Fruit fly (Drosophila melanogaster) whole organism, prepupa: ENCODE data around the gene CG7126.

Experiments
- Blimp-1 ChIP-seq: fragments of 200-800 bp; sonication (Bioruptor generic); optimal IDR thresholded peaks from 3 replicates; lab custom pipeline; 2017; ENCODE audit warnings: missing biosample characterization, missing genetic modification characterization, mild to moderate bottlenecking, moderate library complexity, missing genetic modification reagents
- CG10631 ChIP-seq: fragments of 200-800 bp; sonication (Bioruptor generic); optimal IDR thresholded peaks from 2 replicates; lab custom pipeline; 2016; ENCODE audit warnings: missing biosample characterization, missing genetic modification characterization
- CG10669 ChIP-seq: fragments of 200-800 bp; sonication (Bioruptor generic); optimal IDR thresholded peaks from 3 replicates; lab custom pipeline; 2018; ENCODE audit warnings: missing biosample characterization, mild to moderate bottlenecking, missing genetic modification characterization, moderate library complexity
- CG11294 ChIP-seq: fragments of 200-800 bp; sonication (Bioruptor generic); IDR thresholded peaks from 2 replicates; pipeline ENCODE4 v1.3.6; 2022; ENCODE audit warnings: missing biosample characterization, missing genetic modification characterization
- CG11762 ChIP-seq: fragments of 200-800 bp; sonication (Bioruptor generic); optimal IDR thresholded peaks from 3 replicates; lab custom pipeline; 2016; ENCODE audit warnings: missing biosample characterization, missing genetic modification characterization; ENCODE audit not compliant: insufficient read depth
- CG11902 ChIP-seq: fragments of 200-800 bp; sonication (Bioruptor generic); optimal IDR thresholded peaks from 3 replicates; lab custom pipeline; 2016; ENCODE audit warnings: missing biosample characterization, missing genetic modification characterization
- CG16779 ChIP-seq: fragments of 200-800 bp; sonication (Bioruptor generic); optimal IDR thresholded peaks from 3 replicates; lab custom pipeline; 2017; ENCODE audit warnings: missing biosample characterization, mild to moderate bottlenecking, missing genetic modification characterization
- CG3032 ChIP-seq: fragments of 200-800 bp; optimal IDR thresholded peaks from 2 replicates; lab custom pipeline; 2019; ENCODE audit warnings: missing biosample characterization, mild to moderate bottlenecking, missing genetic modification characterization, moderate library complexity
- CG31627 ChIP-seq: fragments of 200-800 bp; sonication (Bioruptor generic); optimal IDR thresholded peaks from 3 replicates; lab custom pipeline; 2016; ENCODE audit warnings: missing biosample characterization, missing genetic modification characterization
- CG32006 ChIP-seq: fragments of 200-800 bp; sonication (Bioruptor generic); optimal IDR thresholded peaks from 3 replicates; lab custom pipeline; 2017; ENCODE audit warnings: missing biosample characterization, mild to moderate bottlenecking, missing genetic modification characterization
- CG34406 ChIP-seq: fragments of 200-800 bp; sonication (Bioruptor generic); optimal IDR thresholded peaks from 3 replicates; lab custom pipeline; 2016; ENCODE audit warnings: missing biosample characterization, missing genetic modification characterization
- CG4318 ChIP-seq: fragments of 200-800 bp; sonication (Bioruptor generic); optimal IDR thresholded peaks from 3 replicates; lab custom pipeline; 2017; ENCODE audit warnings: missing biosample characterization, mild to moderate bottlenecking, missing genetic modification characterization
- CG6163 ChIP-seq: fragments of 200-800 bp; sonication (Bioruptor generic); IDR thresholded peaks from 3 replicates; pipeline ENCODE4 v1.3.6; 2022; ENCODE audit warnings: missing biosample characterization, missing genetic modification characterization
- CG6276 ChIP-seq: fragments of 200-800 bp; sonication (Bioruptor generic); optimal IDR thresholded peaks from 2 replicates; lab custom pipeline; 2017; ENCODE audit warnings: missing biosample characterization, mild to moderate bottlenecking, missing genetic modification characterization
- CG6792 ChIP-seq: fragments of 200-800 bp; sonication (Bioruptor generic); optimal IDR thresholded peaks from 3 replicates; lab custom pipeline; 2016; ENCODE audit warnings: missing biosample characterization, missing genetic modification characterization
- CG6854 ChIP-seq: fragments of 200-800 bp; sonication (Bioruptor generic); optimal IDR thresholded peaks from 2 replicates; lab custom pipeline; 2017; ENCODE audit warnings: missing biosample characterization, mild to moderate bottlenecking, missing genetic modification characterization
- CG8119 ChIP-seq: fragments of 200-800 bp; sonication (Bioruptor generic); IDR thresholded peaks from 3 replicates; pipeline ENCODE4 v1.3.6; 2022; ENCODE audit warnings: missing biosample characterization, missing genetic modification characterization
- CG8319 ChIP-seq: fragments of 200-800 bp; sonication (Bioruptor generic); optimal IDR thresholded peaks from 3 replicates; lab custom pipeline; 2016; ENCODE audit warnings: missing biosample characterization, missing genetic modification characterization
- CG8632 ChIP-seq: fragments of 200-800 bp; sonication (Bioruptor generic); optimal IDR thresholded peaks from 3 replicates; lab custom pipeline; 2016; ENCODE audit warnings: missing biosample characterization, missing genetic modification characterization
- CG9139 ChIP-seq: fragments of 200-800 bp; sonication (Bioruptor generic); optimal IDR thresholded peaks from 3 replicates; lab custom pipeline; 2017; ENCODE audit warnings: missing biosample characterization, mild to moderate bottlenecking, missing genetic modification characterization
- Eip75B ChIP-seq: fragments of 200-800 bp; sonication (Bioruptor generic); optimal IDR thresholded peaks from 3 replicates; lab custom pipeline; 2016; ENCODE audit warnings: missing biosample characterization, missing genetic modification characterization
- Eip93F ChIP-seq: fragments of 200-800 bp; sonication (Bioruptor generic); optimal IDR thresholded peaks from 2 replicates; lab custom pipeline; 2016; ENCODE audit warnings: missing biosample characterization, mild to moderate bottlenecking, missing genetic modification characterization
- Ets21C ChIP-seq: fragments of 200-800 bp; sonication (Bioruptor generic); optimal IDR thresholded peaks from 3 replicates; lab custom pipeline; 2016; ENCODE audit warnings: missing biosample characterization, missing genetic modification characterization
- Ets96B ChIP-seq: fragments of 200-800 bp; optimal IDR thresholded peaks from 2 replicates; lab custom pipeline; 2019; ENCODE audit warnings: missing biosample characterization, mild to moderate bottlenecking, missing genetic modification characterization, moderate library complexity
- Gug ChIP-seq: fragments of 200-800 bp; sonication (Bioruptor generic); IDR thresholded peaks from 2 replicates; pipeline ENCODE4 v1.3.6; 2022; ENCODE audit warnings: missing biosample characterization, missing genetic modification characterization
- Hr4 ChIP-seq: fragments of 200-800 bp; sonication (Bioruptor generic); optimal IDR thresholded peaks from 3 replicates; lab custom pipeline; 2016; ENCODE audit warnings: missing biosample characterization, missing genetic modification characterization
- Lpt ChIP-seq: fragments of 200-800 bp; sonication (Bioruptor generic); optimal IDR thresholded peaks from 3 replicates; lab custom pipeline; 2016; ENCODE audit warnings: missing biosample characterization, missing genetic modification characterization
- Met ChIP-seq: fragments of 200-800 bp; sonication (Bioruptor generic); optimal IDR thresholded peaks from 3 replicates; lab custom pipeline; 2016; ENCODE audit warnings: missing biosample characterization, missing genetic modification characterization
- OdsH ChIP-seq: fragments of 200-800 bp; sonication (Bioruptor generic); optimal IDR thresholded peaks from 3 replicates; lab custom pipeline; 2016; ENCODE audit warnings: missing biosample characterization, missing genetic modification characterization
- Smox ChIP-seq: fragments of 200-800 bp; sonication (Bioruptor generic); optimal IDR thresholded peaks from 3 replicates; lab custom pipeline; 2016; ENCODE audit warnings: missing biosample characterization, missing genetic modification characterization
- Sox102F ChIP-seq: fragments of 200-800 bp; sonication (Bioruptor generic); optimal IDR thresholded peaks from 2 replicates; lab custom pipeline; 2016; ENCODE audit warnings: missing biosample characterization, mild to moderate bottlenecking, missing genetic modification characterization
- Sox14 ChIP-seq: fragments of 200-800 bp; sonication (Bioruptor generic); optimal IDR thresholded peaks from 3 replicates; lab custom pipeline; 2016; ENCODE audit warnings: missing biosample characterization, missing genetic modification characterization
- Sox15 ChIP-seq: fragments of 200-800 bp; sonication (Bioruptor generic); optimal IDR thresholded peaks from 3 replicates; lab custom pipeline; 2016; ENCODE audit warnings: missing biosample characterization, missing genetic modification characterization
- acj6 ChIP-seq: fragments of 200-800 bp; sonication (Bioruptor generic); optimal IDR thresholded peaks from 3 replicates; lab custom pipeline; 2016; ENCODE audit warnings: missing biosample characterization, missing genetic modification characterization
- cyc ChIP-seq: fragments of 200-800 bp; sonication (Bioruptor generic); optimal IDR thresholded peaks from 3 replicates; lab custom pipeline; 2016; ENCODE audit warnings: missing biosample characterization, missing genetic modification characterization
- dac ChIP-seq: fragments of 200-800 bp; sonication (Bioruptor generic); optimal IDR thresholded peaks from 2 replicates; lab custom pipeline; 2017; ENCODE audit warnings: missing biosample characterization, mild to moderate bottlenecking, missing genetic modification characterization
- dsx ChIP-seq: fragments of 200-800 bp; optimal IDR thresholded peaks from 3 replicates; lab custom pipeline; 2019; ENCODE audit warnings: missing biosample characterization, mild to moderate bottlenecking, missing genetic modification characterization, moderate library complexity; ENCODE audit not compliant: poor library complexity, severe bottlenecking
- esn ChIP-seq: fragments of 200-800 bp; sonication (Bioruptor generic); optimal IDR thresholded peaks from 2 replicates; lab custom pipeline; 2016; ENCODE audit warnings: missing biosample characterization, mild to moderate bottlenecking, missing genetic modification characterization, moderate library complexity
- fd59A ChIP-seq: fragments of 200-800 bp; sonication (Bioruptor generic); optimal IDR thresholded peaks from 2 replicates; lab custom pipeline; 2017; ENCODE audit warnings: missing biosample characterization, mild to moderate bottlenecking, missing genetic modification characterization, missing genetic modification reagents
- fd85E ChIP-seq: fragments of 200-800 bp; sonication (Bioruptor generic); optimal IDR thresholded peaks from 3 replicates; lab custom pipeline; 2016; ENCODE audit warnings: missing biosample characterization, missing genetic modification characterization
- fkh ChIP-seq: fragments of 200-800 bp; sonication (Bioruptor generic); optimal IDR thresholded peaks from 3 replicates; lab custom pipeline; 2017; ENCODE audit warnings: missing biosample characterization, mild to moderate bottlenecking, missing genetic modification characterization, moderate library complexity
- pdm3 ChIP-seq: fragments of 200-800 bp; sonication (Bioruptor generic); optimal IDR thresholded peaks from 3 replicates; lab custom pipeline; 2016; ENCODE audit warnings: missing biosample characterization, missing genetic modification characterization
- salr ChIP-seq, 2 experiments: fragments of 200-800 bp; sonication (Bioruptor generic); optimal IDR thresholded peaks; 3 replicates each; lab custom pipeline; 2016 to 2018; ENCODE audit warnings: missing biosample characterization in 2 of 2, missing genetic modification characterization in 2 of 2, mild to moderate bottlenecking in 1 of 2
- spab ChIP-seq: fragments of 200-800 bp; sonication (Bioruptor generic); optimal IDR thresholded peaks from 2 replicates; lab custom pipeline; 2017; ENCODE audit warnings: missing biosample characterization, mild to moderate bottlenecking, missing genetic modification characterization, missing genetic modification reagents
- ss ChIP-seq, 2 experiments: fragments of 200-800 bp; sonication (Bioruptor generic); optimal IDR thresholded peaks; 2 replicates in 1 of 2; 3 replicates in 1 of 2; lab custom pipeline; 2017 to 2018; ENCODE audit warnings: mild to moderate bottlenecking in 2 of 2, missing biosample characterization in 2 of 2, missing genetic modification characterization in 2 of 2, moderate library complexity in 1 of 2
- svp ChIP-seq: fragments of 200-800 bp; sonication (Bioruptor generic); peaks from one replicate; lab custom pipeline; 2016; ENCODE audit warnings: missing biosample characterization, missing genetic modification characterization
- topi ChIP-seq: fragments of 200-800 bp; sonication (Bioruptor generic); optimal IDR thresholded peaks from 3 replicates; lab custom pipeline; 2016; ENCODE audit warnings: missing biosample characterization, missing genetic modification characterization

CG7126 gene

dm6 chr3R:18298900-18299321 is 3.7 kb downstream of the CG7126 start, which contains the start of gene Dlc90F (continued):
- TF ChIP-seq CG16779 (tag; lab: Kevin White, UChicago) = no peak
- TF ChIP-seq Eip93F (GFP tag; lab: Kevin White, UChicago) = no peak
- TF ChIP-seq Hr4 (GFP tag; lab: Kevin White, UChicago) = peak; percentile 72
- TF ChIP-seq CG8119 (GFP tag; lab: Robert Waterston, UW) = peak; percentile 50; the same call in 2 of the 3 replicates
- TF ChIP-seq CG10669 (GFP tag; lab: Kevin White, UChicago) = no peak
- TF ChIP-seq esn (GFP tag; lab: Kevin White, UChicago) = peak; percentile 71
- TF ChIP-seq salr (GFP tag; optimal IDR thresholded peaks at IDR 0.05; lab: Kevin White, UChicago) = peak in 1 of 2 experiments; percentile 42
- peak; percentile 73 for TF ChIP-seq cyc (GFP tag; lab: Kevin White, UChicago)
- peak; percentile 77 for TF ChIP-seq Sox14 (GFP tag; lab: Kevin White, UChicago)
- TF ChIP-seq acj6 (GFP tag; lab: Kevin White, UChicago) = no peak
- TF ChIP-seq CG3032 (tag; lab: Kevin White, UChicago) = peak; percentile 76
- no peak for TF ChIP-seq CG11762 (GFP tag; lab: Kevin White, UChicago)
- TF ChIP-seq dac = no peak
- TF ChIP-seq topi (GFP tag; lab: Kevin White, UChicago) = peak; percentile 63
- peak; percentile 45 for TF ChIP-seq CG4318 (GFP tag; lab: Kevin White, UChicago)

dm6 chr3R:18298298-18298899 is 4.2 kb downstream of the CG7126 start:
- TF ChIP-seq svp = peak; percentile 70
- TF ChIP-seq CG4318 (GFP tag; lab: Kevin White, UChicago) = no peak
- TF ChIP-seq dac = no peak
- no peak for TF ChIP-seq CG6792 (GFP tag; lab: Kevin White, UChicago)
- no peak for TF ChIP-seq Eip75B (GFP tag; lab: Kevin White, UChicago)
- no peak for TF ChIP-seq CG3032 (tag; lab: Kevin White, UChicago)
- peak; percentile 13 for TF ChIP-seq CG8632 (GFP tag; lab: Kevin White, UChicago)
- TF ChIP-seq cyc (GFP tag; lab: Kevin White, UChicago) = peak; percentile 12
- no peak for TF ChIP-seq fd85E
- TF ChIP-seq Lpt (GFP tag; lab: Kevin White, UChicago) = peak; percentile 50
- TF ChIP-seq acj6 (GFP tag; lab: Kevin White, UChicago) = no peak
- peak; percentile 56 to 72 for TF ChIP-seq ss (GFP tag; optimal IDR thresholded peaks at IDR 0.05; lab: Kevin White, UChicago)
- TF ChIP-seq fd59A = no peak
- TF ChIP-seq CG34406 (GFP tag; lab: Kevin White, UChicago) = peak; percentile 23
- peak; percentile 80 for TF ChIP-seq CG6163
- TF ChIP-seq CG10669 (GFP tag; lab: Kevin White, UChicago) = no peak
- no peak for TF ChIP-seq CG11294 (GFP tag; lab: Robert Waterston, UW)
- no peak for TF ChIP-seq Smox (GFP tag; lab: Kevin White, UChicago)
- no peak for TF ChIP-seq CG11902
- TF ChIP-seq pdm3 = peak; percentile 5
- peak; percentile 18 for TF ChIP-seq esn (GFP tag; lab: Kevin White, UChicago)
- no peak for TF ChIP-seq dsx (GFP tag; lab: Kevin White, UChicago)
- TF ChIP-seq Blimp-1 (GFP tag; lab: Kevin White, UChicago) = no peak
- TF ChIP-seq Met (GFP tag; lab: Kevin White, UChicago) = no peak
- peak; percentile 46 for TF ChIP-seq CG6276
- TF ChIP-seq Gug (GFP tag; lab: Robert Waterston, UW) = peak; percentile 45
- TF ChIP-seq OdsH (GFP tag; lab: Kevin White, UChicago) = peak; percentile 25
- TF ChIP-seq Ets96B (tag; lab: Kevin White, UChicago) = no peak
- TF ChIP-seq CG31627 = no peak
- peak; percentile 20 for TF ChIP-seq CG32006 (GFP tag; lab: Kevin White, UChicago)
- TF ChIP-seq Hr4 (GFP tag; lab: Kevin White, UChicago) = peak; percentile 12
- TF ChIP-seq spab (GFP tag; lab: Kevin White, UChicago) = no peak
- TF ChIP-seq Sox102F (GFP tag; lab: Kevin White, UChicago) = no peak
- no peak for TF ChIP-seq CG6854 (GFP tag; lab: Kevin White, UChicago)
- TF ChIP-seq CG11762 (GFP tag; lab: Kevin White, UChicago) = no peak
- TF ChIP-seq Sox15 (GFP tag; lab: Kevin White, UChicago) = no peak
- TF ChIP-seq Ets21C = no peak
- TF ChIP-seq CG10631 (GFP tag; lab: Kevin White, UChicago) = no peak
- no peak for TF ChIP-seq CG8319
- TF ChIP-seq fkh (GFP tag; lab: Kevin White, UChicago) = peak; percentile 41
- peak; percentile 38 for TF ChIP-seq Sox14 (GFP tag; lab: Kevin White, UChicago)
- peak; percentile 36 for TF ChIP-seq CG9139 (GFP tag; lab: Kevin White, UChicago)
